Fruit fly (Drosophila melanogaster): ENCODE measurements around the gene CG45012.

The CG45012 gene

DNA sequence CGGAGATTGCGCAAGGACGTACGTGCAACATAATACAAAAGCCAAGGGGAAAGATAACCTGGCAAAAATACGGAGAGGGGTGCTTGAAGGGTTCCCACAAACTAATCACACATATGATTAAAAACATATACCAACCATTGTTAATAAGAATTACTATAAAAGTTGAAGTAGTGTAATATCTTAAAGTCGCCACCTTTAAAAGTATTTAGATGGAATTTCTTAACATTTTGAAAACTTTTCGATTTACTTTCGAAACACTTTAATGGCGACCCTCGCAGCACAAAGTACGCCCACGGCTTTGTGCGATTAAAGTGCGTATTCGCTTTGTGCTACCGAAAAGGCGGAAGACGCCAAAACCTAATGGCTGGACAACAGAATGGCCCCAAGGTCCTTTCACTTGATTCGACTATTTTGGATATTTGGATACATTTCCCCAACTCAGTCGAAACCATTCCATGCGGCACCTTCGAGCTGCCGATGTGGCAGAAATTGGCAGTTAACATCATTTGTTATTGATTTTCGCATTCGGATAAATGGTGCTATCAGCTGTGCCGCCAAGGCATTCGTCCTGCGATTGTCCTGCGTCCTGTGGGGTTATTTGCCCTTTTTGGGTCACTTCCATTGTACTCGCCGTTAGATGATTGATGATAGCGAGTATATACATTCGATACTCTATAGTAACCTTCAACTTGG is 10.8 kb upstream of the CG45012 start:
- TF ChIP-seq Snoo (tag; optimal IDR thresholded peaks at IDR 0.05) = no peak
- no peak for TF ChIP-seq CG9948 (tag; optimal IDR thresholded peaks at IDR 0.05)
- no peak for TF ChIP-seq CG10348 (GFP tag; IDR thresholded peaks at IDR 0.05)
- TF ChIP-seq fd96Ca (GFP tag; IDR thresholded peaks at IDR 0.05) = no peak
- TF ChIP-seq Pif1A (GFP tag; optimal IDR thresholded peaks at IDR 0.05) = no peak
- TF ChIP-seq CG17806 (tag; optimal IDR thresholded peaks at IDR 0.05) = no peak
- TF ChIP-seq D1 (tag; optimal IDR thresholded peaks at IDR 0.05) = no peak
- no peak for TF ChIP-seq CG4496 (GFP tag; IDR thresholded peaks at IDR 0.05)
- TF ChIP-seq CG15710 (tag; optimal IDR thresholded peaks at IDR 0.05) = no peak
- no peak for TF ChIP-seq rn (GFP tag; IDR thresholded peaks at IDR 0.05)
- TF ChIP-seq CG13204 (GFP tag; optimal IDR thresholded peaks at IDR 0.05) = no peak
- no peak for TF ChIP-seq gl (tag; optimal IDR thresholded peaks at IDR 0.05)
- TF ChIP-seq CG34367 (tag; optimal IDR thresholded peaks at IDR 0.05) = no peak
- no peak for TF ChIP-seq CG8159 (tag; optimal IDR thresholded peaks at IDR 0.05)
- TF ChIP-seq CG8301 (tag; optimal IDR thresholded peaks at IDR 0.05) = no peak

DNA sequence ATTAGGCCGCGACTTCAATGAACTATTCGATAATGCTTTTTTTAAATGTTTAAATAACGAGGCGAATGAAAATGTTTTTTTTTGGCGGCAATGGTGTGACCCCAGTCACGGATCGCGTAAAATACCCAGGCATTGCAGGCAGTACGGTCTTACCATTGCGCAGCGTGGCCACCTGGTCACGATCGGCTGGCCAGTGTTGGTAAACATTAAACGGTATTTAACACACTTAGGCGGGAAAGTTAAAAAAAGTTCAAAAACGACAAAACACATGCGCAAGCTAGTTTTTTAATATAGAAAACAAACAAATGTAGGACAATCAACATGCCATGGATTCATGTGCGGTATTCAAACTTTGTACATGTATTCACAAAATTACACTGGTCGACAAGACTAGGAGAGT is 5.1 kb upstream of the CG45012 start, which contains the start of gene esc:
TSS of gene esc (minus strand) at position 129 of the 400 bp plus-strand sequence.
- TF ChIP-seq CG32121 (GFP tag; IDR thresholded peaks at IDR 0.05) = no peak

dm6 chr2L:11833786-11834185 is 622 bp upstream of the CG45012 start, which contains the start of gene CG45011:
CG45011 (plus strand) TSS chr2L:11834086.
- TF ChIP-seq rn (GFP tag; IDR thresholded peaks at IDR 0.05) (no peak), Pif1A (GFP tag; optimal IDR thresholded peaks at IDR 0.05) (no peak), CG9948 (tag; optimal IDR thresholded peaks at IDR 0.05) (no peak), EcR (GFP tag; optimal IDR thresholded peaks at IDR 0.05) (no peak), CG8301 (tag; optimal IDR thresholded peaks at IDR 0.05) (no peak), D1 (tag; optimal IDR thresholded peaks at IDR 0.05) (no peak), Snoo (tag; optimal IDR thresholded peaks at IDR 0.05) (no peak), gl (tag; optimal IDR thresholded peaks at IDR 0.05) (no peak), CG4496 (GFP tag; IDR thresholded peaks at IDR 0.05) (no peak), CG14655 (GFP tag; optimal IDR thresholded peaks at IDR 0.05) (no peak), CG12605 (GFP tag; IDR thresholded peaks at IDR 0.05) (no peak), CG8159 (tag; optimal IDR thresholded peaks at IDR 0.05) (no peak), CG17806 (tag; optimal IDR thresholded peaks at IDR 0.05) (no peak), fd96Ca (GFP tag; IDR thresholded peaks at IDR 0.05) (no peak), CG10348 (GFP tag; IDR thresholded peaks at IDR 0.05) (no peak), CG32121 (GFP tag; IDR thresholded peaks at IDR 0.05) (no peak), CG13204 (GFP tag; optimal IDR thresholded peaks at IDR 0.05) (no peak), Pif1B (GFP tag; optimal IDR thresholded peaks at IDR 0.05) (no peak), Ets98B (GFP tag; IDR thresholded peaks at IDR 0.05) (no peak), CG34367 (tag; optimal IDR thresholded peaks at IDR 0.05) (no peak)

DNA sequence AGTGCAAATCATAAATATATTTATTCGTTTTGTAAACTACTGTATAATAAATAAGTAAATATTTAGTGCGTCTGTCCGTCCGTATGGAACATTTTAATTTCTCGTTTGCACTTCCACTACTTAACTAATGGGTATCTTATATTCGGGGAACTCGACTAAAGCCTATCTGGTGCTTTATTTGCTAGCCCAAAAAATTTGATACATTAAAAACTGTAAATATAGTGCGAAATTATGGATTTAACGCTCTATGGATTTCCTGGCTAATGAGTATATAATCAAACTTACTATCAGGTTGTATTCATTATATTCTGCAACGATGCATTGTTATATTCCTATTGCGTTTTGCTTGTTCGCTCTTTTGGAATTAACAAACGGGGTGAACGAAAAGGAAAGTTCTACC is 2.5 kb downstream of the CG45012 start, which contains the start of gene Sfp33A4:
TSS of gene Sfp33A4 (plus strand) at position 301 of the 400 bp plus-strand sequence.
- no peak for TF ChIP-seq CG10348 (GFP tag; IDR thresholded peaks at IDR 0.05)
- no peak for TF ChIP-seq CG15710 (tag; optimal IDR thresholded peaks at IDR 0.05)
- TF ChIP-seq CG12605 (GFP tag; IDR thresholded peaks at IDR 0.05) = no peak
- no peak for TF ChIP-seq CG4496 (GFP tag; IDR thresholded peaks at IDR 0.05)
- no peak for TF ChIP-seq Pif1A (GFP tag; optimal IDR thresholded peaks at IDR 0.05)
- no peak for TF ChIP-seq CG9948 (tag; optimal IDR thresholded peaks at IDR 0.05)
- no peak for TF ChIP-seq CG34367 (tag; optimal IDR thresholded peaks at IDR 0.05)
- TF ChIP-seq EcR (GFP tag; optimal IDR thresholded peaks at IDR 0.05) = no peak
- TF ChIP-seq CG32121 (GFP tag; IDR thresholded peaks at IDR 0.05) = no peak
- TF ChIP-seq fd96Ca (GFP tag; IDR thresholded peaks at IDR 0.05) = no peak
- no peak for TF ChIP-seq rn (GFP tag; IDR thresholded peaks at IDR 0.05)
- no peak for TF ChIP-seq Snoo (tag; optimal IDR thresholded peaks at IDR 0.05)
- TF ChIP-seq D1 (tag; optimal IDR thresholded peaks at IDR 0.05) = no peak
- no peak for TF ChIP-seq CG8301 (tag; optimal IDR thresholded peaks at IDR 0.05)
- TF ChIP-seq CG17806 (tag; optimal IDR thresholded peaks at IDR 0.05) = no peak
- TF ChIP-seq Ets98B (GFP tag; IDR thresholded peaks at IDR 0.05) = no peak
- no peak for TF ChIP-seq CG8159 (tag; optimal IDR thresholded peaks at IDR 0.05)
- no peak for TF ChIP-seq gl (tag; optimal IDR thresholded peaks at IDR 0.05)
- no peak for TF ChIP-seq CG14655 (GFP tag; optimal IDR thresholded peaks at IDR 0.05)

dm6 chr2L:11837413-11837812 is 3.0 kb downstream of the CG45012 start, which contains the start of gene Sfp33A2:
Sfp33A2 (plus strand) TSS chr2L:11837713.
- TF ChIP-seq CG12605 (GFP tag; IDR thresholded peaks at IDR 0.05) (no peak), rn (GFP tag; IDR thresholded peaks at IDR 0.05) (no peak), CG8301 (tag; optimal IDR thresholded peaks at IDR 0.05) (no peak), CG17806 (tag; optimal IDR thresholded peaks at IDR 0.05) (no peak), Snoo (tag; optimal IDR thresholded peaks at IDR 0.05) (no peak), CG9948 (tag; optimal IDR thresholded peaks at IDR 0.05) (no peak), CG10348 (GFP tag; IDR thresholded peaks at IDR 0.05) (no peak), CG13204 (GFP tag; optimal IDR thresholded peaks at IDR 0.05) (no peak), CG4496 (GFP tag; IDR thresholded peaks at IDR 0.05) (no peak), fd96Ca (GFP tag; IDR thresholded peaks at IDR 0.05) (no peak), D1 (tag; optimal IDR thresholded peaks at IDR 0.05) (no peak), EcR (GFP tag; optimal IDR thresholded peaks at IDR 0.05) (no peak), gl (tag; optimal IDR thresholded peaks at IDR 0.05) (no peak), CG8159 (tag; optimal IDR thresholded peaks at IDR 0.05) (no peak), Pif1A (GFP tag; optimal IDR thresholded peaks at IDR 0.05) (no peak), Pif1B (GFP tag; optimal IDR thresholded peaks at IDR 0.05) (no peak), Ets98B (GFP tag; IDR thresholded peaks at IDR 0.05) (no peak), CG14655 (GFP tag; optimal IDR thresholded peaks at IDR 0.05) (no peak)

- TF ChIP-seq fd96Ca (GFP tag; IDR thresholded peaks at IDR 0.05) (no peak), CG32121 (GFP tag; IDR thresholded peaks at IDR 0.05) (no peak), Pif1A (GFP tag; optimal IDR thresholded peaks at IDR 0.05) (no peak), CG17806 (tag; optimal IDR thresholded peaks at IDR 0.05) (no peak), D1 (tag; optimal IDR thresholded peaks at IDR 0.05) (no peak), Ets98B (GFP tag; IDR thresholded peaks at IDR 0.05) (no peak), EcR (GFP tag; optimal IDR thresholded peaks at IDR 0.05) (no peak), rn (GFP tag; IDR thresholded peaks at IDR 0.05) (no peak), CG8159 (tag; optimal IDR thresholded peaks at IDR 0.05) (no peak), CG34367 (tag; optimal IDR thresholded peaks at IDR 0.05) (no peak), gl (tag; optimal IDR thresholded peaks at IDR 0.05) (no peak), CG15710 (tag; optimal IDR thresholded peaks at IDR 0.05) (no peak), CG4496 (GFP tag; IDR thresholded peaks at IDR 0.05) (no peak), CG9948 (tag; optimal IDR thresholded peaks at IDR 0.05) (no peak), CG8301 (tag; optimal IDR thresholded peaks at IDR 0.05) (no peak)
Observed at dm6 chr2L:11839612-11840011, 5.2 kb downstream of the CG45012 start, which contains the start of gene Sfp33A3. Sfp33A3 (plus strand) TSS chr2L:11839912.
